Fruit fly (Drosophila melanogaster) whole organism, wandering third instar larva: ENCODE results near the gene MED24.

Experiments
- Abd-B ChIP-seq: fragments of >200 bp; optimal IDR thresholded peaks from 2 replicates; lab custom pipeline; 2017; ENCODE audit warnings: missing biosample characterization, missing genetic modification characterization
- CG9705 ChIP-seq: fragments of 200-800 bp; sonication (Bioruptor generic); optimal IDR thresholded peaks from 2 replicates; lab custom pipeline; 2018; ENCODE audit warnings: missing biosample characterization, mild to moderate bottlenecking, missing genetic modification characterization
- CrebA ChIP-seq: fragments of 200-800 bp; sonication (Bioruptor generic); optimal IDR thresholded peaks from 2 replicates; lab custom pipeline; 2016; ENCODE audit warnings: missing biosample characterization, mild to moderate bottlenecking, missing genetic modification characterization, borderline replicate concordance
- Dif ChIP-seq: fragments of 200-275, 200-300 bp; sonication (Bioruptor generic); optimal IDR thresholded peaks from 2 replicates; lab custom pipeline; 2018; ENCODE audit warnings: missing biosample characterization, missing genetic modification characterization; ENCODE audit not compliant: partially characterized antibody
- GATAd ChIP-seq: sonication (Bioruptor generic); optimal IDR thresholded peaks from 2 replicates; lab custom pipeline; 2016; ENCODE audit warnings: missing biosample characterization, missing genetic modification characterization
- HLH106 ChIP-seq: fragments of 200-800 bp; optimal IDR thresholded peaks from 3 replicates; lab custom pipeline; 2019; ENCODE audit warnings: missing biosample characterization, mild to moderate bottlenecking, missing genetic modification characterization, moderate library complexity
- Hnf4 ChIP-seq: fragments of 200-800 bp; sonication (Bioruptor generic); optimal IDR thresholded peaks from 2 replicates; lab custom pipeline; 2016; ENCODE audit warnings: missing biosample characterization, mild to moderate bottlenecking, missing genetic modification characterization
- Hr78 ChIP-seq: fragments of >200 bp; optimal IDR thresholded peaks from 2 replicates; lab custom pipeline; 2017; ENCODE audit warnings: missing biosample characterization, missing genetic modification characterization
- Hr83 ChIP-seq: fragments of 200-300 bp; sonication (Bioruptor generic); optimal IDR thresholded peaks from 2 replicates; lab custom pipeline; 2016; ENCODE audit warnings: missing biosample characterization, mild to moderate bottlenecking, missing genetic modification characterization, moderate library complexity; ENCODE audit not compliant: poor library complexity, severe bottlenecking
- Jra ChIP-seq: sonication (Bioruptor generic); optimal IDR thresholded peaks from 2 replicates; lab custom pipeline; 2016; ENCODE audit warnings: missing biosample characterization, missing genetic modification characterization
- Mio ChIP-seq: sonication (Bioruptor generic); optimal IDR thresholded peaks from 2 replicates; lab custom pipeline; 2016; ENCODE audit warnings: missing biosample characterization, missing genetic modification characterization
- Myc ChIP-seq: fragments of >200 bp; optimal IDR thresholded peaks from 2 replicates; lab custom pipeline; 2017
- N ChIP-seq: fragments of >200 bp; optimal IDR thresholded peaks from 2 replicates; lab custom pipeline; 2018; ENCODE audit warnings: missing biosample characterization, missing external identifiers, missing genetic modification characterization
- OdsH ChIP-seq: fragments of 200-800 bp; sonication (Bioruptor generic); optimal IDR thresholded peaks from 2 replicates; lab custom pipeline; 2016; ENCODE audit warnings: missing biosample characterization, mild to moderate bottlenecking, missing genetic modification characterization
- Rel ChIP-seq, 2 experiments: fragments of 200-800 bp; sonication (Bioruptor generic) in 1 of 2; optimal IDR thresholded peaks; 2 replicates in 1 of 2; 3 replicates in 1 of 2; lab custom pipeline; 2016 to 2019; ENCODE audit warnings: mild to moderate bottlenecking in 2 of 2, missing biosample characterization in 2 of 2, missing genetic modification characterization in 2 of 2, moderate library complexity in 1 of 2
- Sp1 ChIP-seq: fragments of 200-800 bp; sonication (Bioruptor generic); optimal IDR thresholded peaks from 3 replicates; lab custom pipeline; 2019; ENCODE audit warnings: missing biosample characterization, mild to moderate bottlenecking, missing genetic modification characterization, moderate library complexity
- Vsx2 ChIP-seq: fragments of 200-300, 225-300 bp; sonication (Bioruptor generic); optimal IDR thresholded peaks from 2 replicates; lab custom pipeline; 2018; ENCODE audit warnings: missing biosample characterization, missing genetic modification characterization; ENCODE audit not compliant: partially characterized antibody
- br ChIP-seq: fragments of 200-800 bp; sonication (Bioruptor generic); optimal IDR thresholded peaks from 2 replicates; lab custom pipeline; 2016; ENCODE audit warnings: missing biosample characterization, missing genetic modification characterization
- brk ChIP-seq: fragments of 200-800 bp; sonication (Bioruptor generic); optimal IDR thresholded peaks from 2 replicates; lab custom pipeline; 2016; ENCODE audit warnings: missing biosample characterization, mild to moderate bottlenecking, missing genetic modification characterization
- dl ChIP-seq, 2 experiments: fragments of 175-275, 200-275 bp in 1 of 2; fragments of 200-275 bp in 1 of 2; sonication (Bioruptor generic); optimal IDR thresholded peaks; lab custom pipeline; 2018; ENCODE audit warnings: mild to moderate bottlenecking in 2 of 2, missing biosample characterization in 2 of 2, missing genetic modification characterization in 2 of 2, moderate library complexity in 2 of 2; ENCODE audit not compliant: partially characterized antibody in 2 of 2, insufficient read depth in 1 of 2
- dmrt93B ChIP-seq: fragments of 200-800 bp; sonication (Bioruptor generic); optimal IDR thresholded peaks from 2 replicates; lab custom pipeline; 2018; ENCODE audit warnings: missing biosample characterization, mild to moderate bottlenecking, missing genetic modification characterization
- dsf ChIP-seq: sonication (Bioruptor generic); optimal IDR thresholded peaks from 2 replicates; lab custom pipeline; 2016; ENCODE audit warnings: missing biosample characterization, missing genetic modification characterization, borderline replicate concordance
- ey ChIP-seq: fragments of 200-800 bp; sonication (Bioruptor generic); optimal IDR thresholded peaks from 2 replicates; lab custom pipeline; 2016; ENCODE audit warnings: missing biosample characterization, missing genetic modification characterization
- foxo ChIP-seq, 2 experiments: fragments of 200-800 bp; sonication (Bioruptor generic); optimal IDR thresholded peaks; 2 replicates in 1 of 2; 3 replicates in 1 of 2; lab custom pipeline; 2016 to 2017; ENCODE audit warnings: missing biosample characterization in 2 of 2, missing genetic modification characterization in 2 of 2
- h ChIP-seq: fragments of 200-800 bp; sonication (Bioruptor generic); optimal IDR thresholded peaks from 3 replicates; lab custom pipeline; 2016; ENCODE audit warnings: missing biosample characterization, mild to moderate bottlenecking, missing genetic modification characterization
- jim ChIP-seq: fragments of 175-275, 200-325 bp; sonication (Bioruptor generic); optimal IDR thresholded peaks from 2 replicates; lab custom pipeline; 2016; ENCODE audit warnings: missing biosample characterization, mild to moderate bottlenecking, missing genetic modification characterization
- lola ChIP-seq: fragments of >200 bp; optimal IDR thresholded peaks from 2 replicates; lab custom pipeline; 2017; ENCODE audit warnings: missing biosample characterization, missing genetic modification characterization
- pan ChIP-seq: fragments of >200 bp; optimal IDR thresholded peaks from 2 replicates; lab custom pipeline; 2017
- psq ChIP-seq: fragments of 200-800 bp; sonication (Bioruptor generic); optimal IDR thresholded peaks from 3 replicates; lab custom pipeline; 2017; ENCODE audit warnings: missing biosample characterization, mild to moderate bottlenecking, missing genetic modification characterization, moderate library complexity
- rgr ChIP-seq: fragments of 200-800 bp; sonication (Bioruptor generic); optimal IDR thresholded peaks from 3 replicates; lab custom pipeline; 2016; ENCODE audit warnings: missing biosample characterization, mild to moderate bottlenecking, missing genetic modification characterization
- sage ChIP-seq: fragments of 200-800 bp; sonication (Bioruptor generic); optimal IDR thresholded peaks from 2 replicates; lab custom pipeline; 2016; ENCODE audit warnings: missing biosample characterization, mild to moderate bottlenecking, missing genetic modification characterization
- sv ChIP-seq: fragments of 200-800 bp; sonication (Bioruptor generic); optimal IDR thresholded peaks from 3 replicates; lab custom pipeline; 2016; ENCODE audit warnings: missing biosample characterization, missing genetic modification characterization
- usp ChIP-seq: fragments of >200 bp; optimal IDR thresholded peaks from 2 replicates; lab custom pipeline; 2017; ENCODE audit warnings: missing biosample characterization, missing genetic modification characterization
- woc ChIP-seq: sonication (Bioruptor generic); optimal IDR thresholded peaks from 2 replicates; lab custom pipeline; 2016; ENCODE audit warnings: missing biosample characterization, mild to moderate bottlenecking, missing genetic modification characterization

Gene MED24

DNA sequence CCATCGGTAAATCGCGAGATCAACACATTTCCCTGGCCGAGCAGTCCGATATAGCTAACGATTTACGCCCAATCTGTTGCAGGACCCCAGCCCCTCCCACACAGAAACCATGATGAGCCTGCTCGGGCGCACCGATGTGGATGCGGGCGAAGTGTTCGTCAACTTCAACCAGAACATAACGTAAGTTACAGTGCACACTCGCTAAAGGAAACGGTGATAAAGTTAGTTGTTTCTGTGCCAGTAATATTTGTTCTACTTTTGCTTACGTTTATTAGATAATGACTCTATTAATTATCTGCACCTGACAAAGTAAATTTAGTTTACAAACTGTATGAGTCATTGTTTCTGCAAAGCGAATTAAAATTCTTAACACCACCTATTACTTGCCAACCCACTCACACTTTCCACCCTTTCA is 3.7 kb upstream of the MED24 start:
- TF ChIP-seq CrebA (GFP tag; lab: Kevin White, UChicago) (no peak), ey (GFP tag; lab: Kevin White, UChicago) (no peak), Jra (GFP tag; lab: Kevin White, UChicago) (no peak), sage (GFP tag; lab: Kevin White, UChicago) (no peak), Mio (GFP tag; lab: Kevin White, UChicago) (no peak), rgr (GFP tag; lab: Kevin White, UChicago) (no peak), Vsx2 (GFP tag; lab: Kevin White, UChicago) (no peak), pan (lab: Kevin White, UChicago) (no peak), N (GFP tag; lab: Kevin White, UChicago) (no peak), HLH106 (no peak), Abd-B (GFP tag; lab: Kevin White, UChicago) (no peak), jim (GFP tag; lab: Kevin White, UChicago) (no peak), sv (GFP tag; lab: Kevin White, UChicago) (no peak), dsf (no peak), lola (GFP tag; lab: Kevin White, UChicago) (no peak)

- TF ChIP-seq Jra (GFP tag; lab: Kevin White, UChicago) (no peak), sv (GFP tag; lab: Kevin White, UChicago) (no peak)
These were observed 1.8 kb upstream of the MED24 start for dm6 chr3L:8189234-8189633.

DNA sequence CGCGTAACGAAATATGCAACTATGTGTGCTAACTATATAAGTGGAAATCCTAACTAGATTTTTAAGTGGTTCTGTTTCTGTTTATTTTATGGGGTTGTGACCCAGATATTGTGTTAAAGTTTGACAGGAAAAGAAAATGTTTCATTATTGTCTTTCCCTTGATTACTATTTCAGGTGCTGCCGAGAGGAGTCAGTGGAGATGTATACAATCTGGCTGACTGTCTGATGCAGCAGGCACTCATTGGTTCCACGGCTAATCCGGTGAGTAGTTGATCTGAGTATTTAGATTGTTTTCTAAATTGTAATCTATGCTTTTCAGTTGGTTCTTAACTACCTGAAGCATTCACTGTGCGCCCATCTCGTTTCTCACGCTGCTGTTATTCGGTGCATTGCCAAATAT is 1.9 kb downstream of the MED24 start, which contains the start of gene CG7387:
Gene CG7387, minus strand, starts transcription at position 101 of the 400 bp plus-strand sequence.
- no peak for TF ChIP-seq Hr83 (GFP tag; lab: Kevin White, UChicago)
- no peak for TF ChIP-seq OdsH (GFP tag; lab: Kevin White, UChicago)
- no peak for TF ChIP-seq Myc (lab: Kevin White, UChicago)
- TF ChIP-seq usp, result no peak
- TF ChIP-seq Hnf4 (GFP tag; lab: Kevin White, UChicago), result no peak
- TF ChIP-seq Mio (GFP tag; lab: Kevin White, UChicago), result no peak
- no peak for TF ChIP-seq lola (GFP tag; lab: Kevin White, UChicago)
- TF ChIP-seq GATAd (GFP tag; lab: Kevin White, UChicago), result no peak
- TF ChIP-seq ey (GFP tag; lab: Kevin White, UChicago), result no peak
- no peak for TF ChIP-seq foxo (GFP tag; optimal IDR thresholded peaks at IDR 0.05; lab: Kevin White, UChicago)
- no peak for TF ChIP-seq Hr78 (GFP tag; lab: Kevin White, UChicago)
- no peak for TF ChIP-seq brk (GFP tag; lab: Kevin White, UChicago)
- TF ChIP-seq rgr (GFP tag; lab: Kevin White, UChicago), result no peak
- no peak for TF ChIP-seq Abd-B (GFP tag; lab: Kevin White, UChicago)
- TF ChIP-seq psq (GFP tag; lab: Kevin White, UChicago), result no peak
- TF ChIP-seq dmrt93B, result no peak
- no peak for TF ChIP-seq CrebA (GFP tag; lab: Kevin White, UChicago)

DNA sequence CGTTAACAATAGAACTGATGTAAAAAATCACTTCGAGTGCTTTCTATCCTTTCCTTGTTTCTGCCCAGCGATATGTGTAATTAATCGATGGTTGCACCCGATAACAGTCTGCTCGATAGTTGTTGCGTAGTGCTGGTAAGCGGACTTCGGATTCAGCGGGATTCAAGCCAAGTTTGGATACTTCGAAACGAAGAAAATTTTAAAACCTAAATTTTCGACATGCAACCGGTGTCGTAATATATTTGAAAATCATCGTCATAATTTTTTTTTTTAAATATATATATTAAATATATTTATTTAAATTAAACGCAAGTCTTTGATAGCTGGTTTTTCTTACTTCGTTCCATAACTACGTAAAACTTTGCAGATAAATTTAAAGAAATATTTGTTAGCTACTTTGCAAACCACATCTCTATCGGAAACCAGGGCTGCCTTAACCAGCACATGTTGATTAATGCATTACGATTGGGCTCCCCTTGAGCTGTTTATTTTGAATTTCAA is 6.8 kb downstream of the MED24 start, which contains the start of the genes UbcE2M and Dhps:
Gene UbcE2M, minus strand, starts transcription at position 209 of the 501 bp plus-strand sequence.
Gene Dhps, plus strand, starts transcription at position 429 of the 501 bp plus-strand sequence.
- TF ChIP-seq Abd-B (GFP tag; lab: Kevin White, UChicago) (no peak), Myc (lab: Kevin White, UChicago) (peak; percentile 90), dl (GFP tag; optimal IDR thresholded peaks at IDR 0.05; lab: Kevin White, UChicago; ENCODE audit: insufficient read depth in 1 of 2, partially characterized antibody in 2 of 2) (no peak), GATAd (GFP tag; lab: Kevin White, UChicago) (peak; percentile 0), h (peak; percentile 68), dmrt93B (peak; percentile 86), Rel (GFP tag; optimal IDR thresholded peaks at IDR 0.05; lab: Kevin White, UChicago) (no peak), Rel (tag; optimal IDR thresholded peaks at IDR 0.05; lab: Kevin White, UChicago) (no peak), br (GFP tag; lab: Kevin White, UChicago) (peak; percentile 42), HLH106 (peak; percentile 79), CrebA (GFP tag; lab: Kevin White, UChicago) (no peak), Hr78 (GFP tag; lab: Kevin White, UChicago) (no peak), Hr83 (GFP tag; lab: Kevin White, UChicago) (peak; percentile 40), ey (GFP tag; lab: Kevin White, UChicago) (peak; percentile 54), woc (GFP tag; lab: Kevin White, UChicago) (peak; percentile 46), OdsH (GFP tag; lab: Kevin White, UChicago) (peak; percentile 61), foxo (GFP tag; optimal IDR thresholded peaks at IDR 0.05; lab: Kevin White, UChicago) (peak in 1 of 2 experiments; percentile 77), psq (GFP tag; lab: Kevin White, UChicago) (peak; percentile 78), CG9705 (GFP tag; lab: Kevin White, UChicago) (peak; percentile 67), rgr (GFP tag; lab: Kevin White, UChicago) (peak; percentile 72), Dif (GFP tag; lab: Kevin White, UChicago) (no peak), Sp1 (GFP tag; lab: Kevin White, UChicago) (peak; percentile 76)
- TF ChIP-seq, all 38 proteins: peak for 15
